Worm (Caenorhabditis elegans): ENCODE measurements around the gene cyp-25A3.

cyp-25A3 gene

ce11 chrIII:3801379-3801894, 38.1 kb downstream of the cyp-25A3 start (continued):
- TF ChIP-seq F23B12.7 (tag; optimal IDR thresholded peaks at IDR 0.05; ENCODE audit: insufficient read depth) (no peak), K12H6.12 (tag; optimal IDR thresholded peaks at IDR 0.05) (peak; percentile 95), mes-4 (tag; optimal IDR thresholded peaks at IDR 0.05) (no peak), xnd-1 (tag; optimal IDR thresholded peaks at IDR 0.05) (no peak), ets-4 (GFP tag; optimal IDR thresholded peaks at IDR 0.05) (no peak), snpc-4 (GFP tag; optimal IDR thresholded peaks at IDR 0.05) (peak; percentile 25), snpc-4 (tag; optimal IDR thresholded peaks at IDR 0.05) (peak in 3 of 4 experiments; percentile 49 to 78 (median 64)), hsf-1 (GFP tag; IDR thresholded peaks at IDR 0.05) (peak; percentile 85), lin-35 (GFP tag; optimal IDR thresholded peaks at IDR 0.05) (peak in 2 of 3 experiments; percentile 22 to 88), D2030.7 (GFP tag; IDR thresholded peaks at IDR 0.05) (no peak), him-1 (tag; optimal IDR thresholded peaks at IDR 0.05) (no peak), lir-1 (GFP tag; conservative IDR thresholded peaks at IDR 0.05) (no peak; the same call in 1 of the 2 replicates), bed-2 (GFP tag; IDR thresholded peaks at IDR 0.05) (no peak), F55B11.4 (tag; optimal IDR thresholded peaks at IDR 0.05; ENCODE audit: borderline replicate concordance, insufficient read depth) (no peak), lsl-1 (GFP tag; optimal IDR thresholded peaks at IDR 0.05) (no peak), atf-7 (tag; optimal IDR thresholded peaks at IDR 0.05) (peak; percentile 84), lin-54 (GFP tag; optimal IDR thresholded peaks at IDR 0.05) (peak; percentile 77), Y53G8AR.9 (GFP tag; conservative IDR thresholded peaks at IDR 0.05) (peak; percentile 62), tlf-1 (GFP tag; optimal IDR thresholded peaks at IDR 0.05) (peak; percentile 74), pbrm-1 (GFP tag; IDR thresholded peaks at IDR 0.05) (peak; percentile 84), aptf-3 (GFP tag; IDR thresholded peaks at IDR 0.05) (no peak), cebp-1 (GFP tag; IDR thresholded peaks at IDR 0.05) (no peak), cebp-1 (tag; optimal IDR thresholded peaks at IDR 0.05) (peak; percentile 93), let-526 (GFP tag; IDR thresholded peaks at IDR 0.05) (peak; percentile 84), ztf-26 (tag; optimal IDR thresholded peaks at IDR 0.05) (peak; percentile 94), ztf-18 (tag; optimal IDR thresholded peaks at IDR 0.05) (peak; percentile 43), akir-1 (GFP tag; optimal IDR thresholded peaks at IDR 0.05) (no peak), ztf-25 (GFP tag; IDR thresholded peaks at IDR 0.05) (no peak), nfya-1 (tag; optimal IDR thresholded peaks at IDR 0.05; ENCODE audit: borderline replicate concordance, insufficient read depth) (no peak)

- TF ChIP-seq T07F8.4 (tag; optimal IDR thresholded peaks at IDR 0.05) (no peak), madf-6 (GFP tag; IDR thresholded peaks at IDR 0.05) (peak; percentile 58; the same call in 1 of the 2 replicates), efl-1 (GFP tag; optimal IDR thresholded peaks at IDR 0.05) (peak; percentile 60), him-1 (tag; optimal IDR thresholded peaks at IDR 0.05) (peak; percentile 30), ztf-6 (GFP tag; IDR thresholded peaks at IDR 0.05) (no peak)
Observed at ce11 chrIII:3800934-3801252, 38.6 kb downstream of the cyp-25A3 start.

- no peak for TF ChIP-seq ceh-100 (GFP tag; IDR thresholded peaks at IDR 0.05)
- peak; percentile 10 for TF ChIP-seq nhr-80 (tag; optimal IDR thresholded peaks at IDR 0.05)
- no peak for TF ChIP-seq tbp1 (GFP tag; optimal IDR thresholded peaks at IDR 0.05)
- no peak for TF ChIP-seq nfya-2 (GFP tag; IDR thresholded peaks at IDR 0.05)
- no peak for TF ChIP-seq ztf-28 (GFP tag; IDR thresholded peaks at IDR 0.05)
- TF ChIP-seq lsl-1 (GFP tag; optimal IDR thresholded peaks at IDR 0.05) = peak; percentile 75
- TF ChIP-seq T26A5.8 (tag; optimal IDR thresholded peaks at IDR 0.05) = no peak
- TF ChIP-seq F23B12.7 (tag; optimal IDR thresholded peaks at IDR 0.05; ENCODE audit: insufficient read depth) = no peak
- TF ChIP-seq cebp-2 (GFP tag; IDR thresholded peaks at IDR 0.05) = no peak
- no peak for TF ChIP-seq akir-1 (GFP tag; optimal IDR thresholded peaks at IDR 0.05)
- peak; percentile 7 for TF ChIP-seq F49E8.2 (tag; optimal IDR thresholded peaks at IDR 0.05; ENCODE audit: insufficient read depth)
- no peak for TF ChIP-seq aptf-2 (GFP tag; conservative IDR thresholded peaks at IDR 0.05)
- no peak for TF ChIP-seq hmg-20 (GFP tag; IDR thresholded peaks at IDR 0.05)
- no peak for TF ChIP-seq aptf-3 (GFP tag; IDR thresholded peaks at IDR 0.05)
- peak; percentile 64; the same call in 1 of the 2 replicates for TF ChIP-seq madf-6 (GFP tag; IDR thresholded peaks at IDR 0.05)
- no peak for TF ChIP-seq ztf-6 (GFP tag; IDR thresholded peaks at IDR 0.05)
- TF ChIP-seq tbx-9 (tag; optimal IDR thresholded peaks at IDR 0.05; ENCODE audit: borderline replicate concordance) = no peak
- peak; percentile 36 for TF ChIP-seq xnd-1 (tag; optimal IDR thresholded peaks at IDR 0.05)
- no peak for TF ChIP-seq Y53F4B.3 (GFP tag; IDR thresholded peaks at IDR 0.05)
Observed at ce11 chrIII:3800240-3800933, 39.1 kb downstream of the cyp-25A3 start, which contains the start of gene mtm-3. TSS of gene mtm-3 (minus strand) at chrIII:3800467.

Measured in whole organism, young adult.